Fruit fly (Drosophila melanogaster): ENCODE results near the gene CG3815.

dm6 chrX:6259696-6260095 is 35.5 kb upstream of the CG3815 start:
- TF ChIP-seq CG9139 (GFP tag; optimal IDR thresholded peaks at IDR 0.05): no peak
- TF ChIP-seq Hr39 (GFP tag; optimal IDR thresholded peaks at IDR 0.05): no peak
- no peak for TF ChIP-seq CG6792 (GFP tag; optimal IDR thresholded peaks at IDR 0.05)
- no peak for TF ChIP-seq OdsH (GFP tag; optimal IDR thresholded peaks at IDR 0.05)
- TF ChIP-seq CG16779 (tag; optimal IDR thresholded peaks at IDR 0.05): no peak
- no peak for TF ChIP-seq lz (GFP tag; optimal IDR thresholded peaks at IDR 0.05)
- TF ChIP-seq Sox14 (GFP tag; optimal IDR thresholded peaks at IDR 0.05): no peak
- no peak for TF ChIP-seq Met (GFP tag; optimal IDR thresholded peaks at IDR 0.05)
- TF ChIP-seq CG11902 (GFP tag; optimal IDR thresholded peaks at IDR 0.05): no peak
- TF ChIP-seq CG10669 (GFP tag; optimal IDR thresholded peaks at IDR 0.05): no peak
- no peak for TF ChIP-seq Smox (GFP tag; optimal IDR thresholded peaks at IDR 0.05)
- no peak for TF ChIP-seq Ets21C (GFP tag; optimal IDR thresholded peaks at IDR 0.05)
